Fruit fly (Drosophila melanogaster) whole organism, embryonic: ENCODE measurements around the gene CG7953.

Source experiments
- Taf1 ChIP-seq: fragments of 200-800 bp; sonication (Bioruptor generic); IDR thresholded peaks from 2 replicates; pipeline ENCODE4 v1.3.6; 2022; ENCODE audit warnings: missing biosample characterization, missing genetic modification characterization
- lbe ChIP-seq: fragments of 200-800 bp; sonication (Bioruptor generic); optimal IDR thresholded peaks from 2 replicates; lab custom pipeline; 2016; ENCODE audit warnings: missing biosample characterization, mild to moderate bottlenecking, missing genetic modification characterization
- vfl ChIP-seq: fragments of 200-800 bp; sonication (Bioruptor generic); optimal IDR thresholded peaks from 2 replicates; lab custom pipeline; 2016; ENCODE audit warnings: missing biosample characterization, missing genetic modification characterization

DNA sequence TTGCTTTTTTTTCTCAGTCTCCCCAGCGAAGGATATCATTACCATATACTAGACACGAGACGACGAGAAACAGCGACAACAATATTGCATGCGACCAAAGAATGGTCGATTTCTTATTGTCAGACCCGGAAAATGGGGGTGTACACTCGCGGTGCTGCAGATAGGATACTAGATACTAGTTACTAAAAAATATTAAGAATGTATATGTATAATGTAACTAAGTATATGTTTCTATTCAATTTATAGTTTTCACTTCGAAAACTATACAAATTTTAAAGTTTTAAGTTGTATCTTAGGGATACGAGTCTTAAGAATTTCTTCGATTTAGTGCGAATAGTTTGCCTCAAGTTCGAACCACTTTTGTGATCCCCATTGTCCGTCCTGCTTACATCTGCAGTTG lies 45.7 kb downstream of the CG7953 start:
- TF ChIP-seq vfl (GFP tag; lab: Kevin White, UChicago), result no peak
- no peak for TF ChIP-seq lbe
- no peak for TF ChIP-seq Taf1
